Fruit fly (Drosophila melanogaster) whole organism, adult: ENCODE data around the gene CG10132.

Experiments
- CG14711 ChIP-seq: fragments of 200-800 bp; sonication (Bioruptor generic); optimal IDR thresholded peaks from 2 replicates; lab custom pipeline; 2018; ENCODE audit warnings: missing biosample characterization, mild to moderate bottlenecking, missing genetic modification characterization, moderate library complexity
- CG1620 ChIP-seq: fragments of 200-800 bp; sonication (Bioruptor generic); optimal IDR thresholded peaks from 2 replicates; lab custom pipeline; 2016; ENCODE audit warnings: missing biosample characterization, missing genetic modification characterization

dm6 chr2L:19508361-19508918, 10.2 kb upstream of the CG10132 start, which contains the start of gene cyst:
- peak; percentile 75 for TF ChIP-seq CG1620
- TF ChIP-seq CG14711 (tag; lab: Kevin White, UChicago) = peak; percentile 13
